Worm (Caenorhabditis elegans): Measurements from ENCODE around the gene Y46H3A.5.

ce11 chrV:1767427-1767826 is 47.3 kb downstream of the Y46H3A.5 start:
- no peak for TF ChIP-seq ref-1 (GFP tag; conservative IDR thresholded peaks at IDR 0.05)
- TF ChIP-seq cog-1 (tag; optimal IDR thresholded peaks at IDR 0.05), result no peak
- TF ChIP-seq ztf-29 (GFP tag; IDR thresholded peaks at IDR 0.05), result no peak
- no peak for TF ChIP-seq flt-1 (GFP tag; IDR thresholded peaks at IDR 0.05)
- no peak for TF ChIP-seq tab-1 (GFP tag; IDR thresholded peaks at IDR 0.05)
- TF ChIP-seq ztf-23 (GFP tag; IDR thresholded peaks at IDR 0.05), result no peak

Measured in whole organism, midembryonic.